Fruit fly (Drosophila melanogaster) whole organism, prepupa: ENCODE results near the gene PGRP-SB2.

ENCODE experiments used
- CG1621 ChIP-seq: fragments of 200-800 bp; sonication (Bioruptor generic); optimal IDR thresholded peaks from 3 replicates; lab custom pipeline; 2018; ENCODE audit warnings: missing biosample characterization, mild to moderate bottlenecking, missing genetic modification characterization
- CG16779 ChIP-seq: fragments of 200-800 bp; sonication (Bioruptor generic); optimal IDR thresholded peaks from 3 replicates; lab custom pipeline; 2017; ENCODE audit warnings: missing biosample characterization, mild to moderate bottlenecking, missing genetic modification characterization
- CG31627 ChIP-seq: fragments of 200-800 bp; sonication (Bioruptor generic); optimal IDR thresholded peaks from 3 replicates; lab custom pipeline; 2016; ENCODE audit warnings: missing biosample characterization, missing genetic modification characterization
- Met ChIP-seq: fragments of 200-800 bp; sonication (Bioruptor generic); optimal IDR thresholded peaks from 3 replicates; lab custom pipeline; 2016; ENCODE audit warnings: missing biosample characterization, missing genetic modification characterization
- OdsH ChIP-seq: fragments of 200-800 bp; sonication (Bioruptor generic); optimal IDR thresholded peaks from 3 replicates; lab custom pipeline; 2016; ENCODE audit warnings: missing biosample characterization, missing genetic modification characterization
- salr ChIP-seq, 2 experiments: fragments of 200-800 bp; sonication (Bioruptor generic); optimal IDR thresholded peaks; 3 replicates each; lab custom pipeline; 2016 to 2018; ENCODE audit warnings: missing biosample characterization in 2 of 2, missing genetic modification characterization in 2 of 2, mild to moderate bottlenecking in 1 of 2
- svp ChIP-seq: fragments of 200-800 bp; sonication (Bioruptor generic); peaks from one replicate; lab custom pipeline; 2016; ENCODE audit warnings: missing biosample characterization, missing genetic modification characterization
- vri ChIP-seq: fragments of 200-800 bp; sonication (Bioruptor generic); optimal IDR thresholded peaks from 3 replicates; lab custom pipeline; 2016; ENCODE audit warnings: missing biosample characterization, mild to moderate bottlenecking, missing genetic modification characterization

dm6 chr3L:16679492-16680120 is 46.7 kb upstream of the PGRP-SB2 start:
- TF ChIP-seq CG16779 (no peak), vri (GFP tag; lab: Kevin White, UChicago) (no peak), salr (GFP tag; optimal IDR thresholded peaks at IDR 0.05; lab: Kevin White, UChicago) (no peak), Met (no peak), svp (no peak), OdsH (GFP tag; lab: Kevin White, UChicago) (no peak), CG31627 (GFP tag; lab: Kevin White, UChicago) (no peak), CG1621 (tag; lab: Kevin White, UChicago) (no peak)
